Fruit fly (Drosophila melanogaster) whole organism, embryonic: ENCODE results near the gene Cpr67Fa2.

Experiments used
- Abd-B ChIP-seq: fragments of 200-800 bp; sonication (Bioruptor generic); optimal IDR thresholded peaks from 2 replicates; lab custom pipeline; 2018; ENCODE audit warnings: missing biosample characterization, mild to moderate bottlenecking, missing genetic modification characterization, moderate library complexity
- Awh ChIP-seq: fragments of 200-800 bp; sonication (Bioruptor generic); IDR thresholded peaks from 2 replicates; pipeline ENCODE4, ENCODE4 v1.3.6; 2022; ENCODE audit warnings: missing biosample characterization, missing genetic modification characterization
- CG10321 ChIP-seq: fragments of 200-800 bp; sonication (Bioruptor generic); IDR thresholded peaks from 2 replicates; pipeline ENCODE4 v1.3.6; 2022; ENCODE audit warnings: missing biosample characterization, missing genetic modification characterization
- CG11456 ChIP-seq: fragments of 200-800 bp; sonication (Bioruptor generic); IDR thresholded peaks from 3 replicates; pipeline ENCODE4 v1.3.6; 2022; ENCODE audit warnings: missing biosample characterization, missing genetic modification characterization
- CG11695 ChIP-seq: fragments of 200-800 bp; sonication (Bioruptor generic); IDR thresholded peaks from 3 replicates; pipeline ENCODE4 v1.3.6; 2022; ENCODE audit warnings: missing biosample characterization, missing genetic modification characterization
- CG14965 ChIP-seq: fragments of 200-800 bp; sonication (Bioruptor generic); optimal IDR thresholded peaks from 2 replicates; lab custom pipeline; 2016; ENCODE audit warnings: missing biosample characterization, missing genetic modification characterization, borderline replicate concordance
- CG1529 ChIP-seq: fragments of 200-800 bp; sonication (Bioruptor generic); optimal IDR thresholded peaks from 3 replicates; lab custom pipeline; 2018; ENCODE audit warnings: missing biosample characterization, missing genetic modification characterization
- CG15514 ChIP-seq: fragments of 200-800 bp; sonication (Bioruptor generic); optimal IDR thresholded peaks from 3 replicates; lab custom pipeline; 2017; ENCODE audit warnings: missing biosample characterization, missing genetic modification characterization, mild to moderate bottlenecking, moderate library complexity, missing genetic modification reagents
- CG1602 ChIP-seq: fragments of 200-800 bp; sonication (Bioruptor generic); optimal IDR thresholded peaks from 3 replicates; lab custom pipeline; 2016; ENCODE audit warnings: missing biosample characterization, missing genetic modification characterization
- CG17186 ChIP-seq: fragments of 200-800 bp; sonication (Bioruptor generic); optimal IDR thresholded peaks from 3 replicates; lab custom pipeline; 2017; ENCODE audit warnings: missing biosample characterization, missing genetic modification reagents, missing genetic modification characterization
- CG17829 ChIP-seq: fragments of 200-800 bp; optimal IDR thresholded peaks from 2 replicates; lab custom pipeline; 2019; ENCODE audit warnings: missing biosample characterization, mild to moderate bottlenecking, missing genetic modification characterization, moderate library complexity
- CG1792 ChIP-seq: fragments of 200-800 bp; sonication (Bioruptor generic); optimal IDR thresholded peaks from 2 replicates; lab custom pipeline; 2016; ENCODE audit warnings: missing biosample characterization, missing genetic modification characterization
- CG18262 ChIP-seq: fragments of 200-800 bp; optimal IDR thresholded peaks from 3 replicates; lab custom pipeline; 2019; ENCODE audit warnings: missing biosample characterization, mild to moderate bottlenecking, missing genetic modification characterization, moderate library complexity
- CG2678 ChIP-seq: fragments of 200-800 bp; sonication (Bioruptor generic); optimal IDR thresholded peaks from 3 replicates; lab custom pipeline; 2019; ENCODE audit warnings: missing biosample characterization, mild to moderate bottlenecking, missing genetic modification characterization, moderate library complexity
- CG33557 ChIP-seq: fragments of 200-800 bp; sonication (Bioruptor generic); optimal IDR thresholded peaks from 2 replicates; lab custom pipeline; 2019; ENCODE audit warnings: missing biosample characterization, mild to moderate bottlenecking, missing genetic modification characterization, moderate library complexity
- CG3995 ChIP-seq: fragments of 200-800 bp; sonication (Bioruptor generic); optimal IDR thresholded peaks from 3 replicates; lab custom pipeline; 2016; ENCODE audit warnings: missing biosample characterization, missing genetic modification characterization
- CG4854 ChIP-seq: fragments of 200-800 bp; sonication (Bioruptor generic); optimal IDR thresholded peaks from 2 replicates; lab custom pipeline; 2016; ENCODE audit warnings: missing biosample characterization, missing genetic modification characterization, inconsistent platforms
- CG6683 ChIP-seq: fragments of 200-800 bp; sonication (Bioruptor generic); optimal IDR thresholded peaks from 2 replicates; lab custom pipeline; 2017; ENCODE audit warnings: missing biosample characterization, mild to moderate bottlenecking, missing genetic modification characterization, missing genetic modification reagents
- CG7963 ChIP-seq: fragments of 200-800 bp; sonication (Bioruptor generic); IDR thresholded peaks from 3 replicates; pipeline ENCODE4 v1.3.6; 2022; ENCODE audit warnings: missing biosample characterization, missing genetic modification characterization; ENCODE audit not compliant: partially characterized antibody
- CG7987 ChIP-seq: fragments of 200-800 bp; sonication (Bioruptor generic); optimal IDR thresholded peaks from 2 replicates; lab custom pipeline; 2018; ENCODE audit warnings: missing biosample characterization, mild to moderate bottlenecking, missing genetic modification characterization, moderate library complexity
- Camta ChIP-seq: fragments of 200-800 bp; sonication (Bioruptor generic); optimal IDR thresholded peaks from 2 replicates; lab custom pipeline; 2016; ENCODE audit warnings: missing biosample characterization, missing genetic modification characterization
- CkIIα-i1 ChIP-seq: fragments of 200-800 bp; sonication (Bioruptor generic); IDR thresholded peaks from 2 replicates; pipeline ENCODE4 v1.3.6; 2022; ENCODE audit warnings: missing biosample characterization, missing genetic modification characterization
- Hand ChIP-seq: fragments of 200-800 bp; sonication (Bioruptor generic); optimal IDR thresholded peaks from 2 replicates; lab custom pipeline; 2017; ENCODE audit warnings: mild to moderate bottlenecking, missing biosample characterization, missing genetic modification reagents, missing genetic modification characterization
- Hey ChIP-seq: fragments of 200-800 bp; sonication (Bioruptor generic); optimal IDR thresholded peaks from 3 replicates; lab custom pipeline; 2018; ENCODE audit warnings: missing biosample characterization, mild to moderate bottlenecking, missing genetic modification characterization
- HmgZ ChIP-seq: fragments of 200-800 bp; sonication (Bioruptor generic); optimal IDR thresholded peaks from 2 replicates; lab custom pipeline; 2018; ENCODE audit warnings: missing biosample characterization, mild to moderate bottlenecking, missing genetic modification characterization
- Hr78 ChIP-seq, 2 experiments: fragments of 200-800 bp in 1 of 2; fragments of >200 bp in 1 of 2; sonication (Bioruptor generic) in 1 of 2; optimal IDR thresholded peaks; 2 replicates each; lab custom pipeline; 2017 to 2019; ENCODE audit warnings: missing biosample characterization in 2 of 2, missing genetic modification characterization in 2 of 2, mild to moderate bottlenecking in 1 of 2, moderate library complexity in 1 of 2
- Lpt ChIP-seq: fragments of >200 bp; optimal IDR thresholded peaks from 2 replicates; lab custom pipeline; 2018; ENCODE audit warnings: missing biosample characterization, missing genetic modification characterization
- Nf-YA ChIP-seq: fragments of 200-800 bp; sonication (Bioruptor generic); IDR thresholded peaks from 2 replicates; pipeline ENCODE4 v1.3.6; 2022; ENCODE audit warnings: missing biosample characterization, missing genetic modification characterization
- Poxn ChIP-seq: fragments of 200-800 bp; sonication (Bioruptor generic); IDR thresholded peaks from 2 replicates; pipeline ENCODE4 v1.3.6; 2022; ENCODE audit warnings: missing biosample characterization, missing genetic modification characterization
- al ChIP-seq: fragments of 200-800 bp; sonication (Bioruptor generic); IDR thresholded peaks from 2 replicates; pipeline ENCODE4 v1.3.6; 2022; ENCODE audit warnings: missing biosample characterization, missing genetic modification characterization
- cas ChIP-seq: fragments of 200-800 bp; sonication (Bioruptor generic); IDR thresholded peaks from 2 replicates; pipeline ENCODE4 v1.3.6; 2022; ENCODE audit warnings: missing biosample characterization, missing genetic modification characterization
- chinmo ChIP-seq: fragments of 200-800 bp; sonication (Bioruptor generic); IDR thresholded peaks from 4 replicates; pipeline ENCODE4 v1.3.6; 2022; ENCODE audit warnings: missing biosample characterization, missing genetic modification characterization; ENCODE audit not compliant: partially characterized antibody
- crc ChIP-seq: fragments of 200-800 bp; sonication (Bioruptor generic); optimal IDR thresholded peaks from 2 replicates; lab custom pipeline; 2016; ENCODE audit warnings: missing biosample characterization, missing genetic modification characterization
- dm ChIP-seq: fragments of 200-800 bp; sonication (Bioruptor generic); optimal IDR thresholded peaks from 3 replicates; lab custom pipeline; 2016; ENCODE audit warnings: missing biosample characterization, missing genetic modification characterization
- dpn ChIP-seq, 2 experiments: fragments of 200-800 bp; sonication (Bioruptor generic); optimal IDR thresholded peaks; 3 replicates each; lab custom pipeline; 2016; ENCODE audit warnings: missing biosample characterization in 2 of 2, missing genetic modification characterization in 2 of 2
- eve ChIP-seq, 2 experiments: fragments of >200 bp; optimal IDR thresholded peaks; 2 replicates each; lab custom pipeline; 2017; ENCODE audit warnings: missing biosample characterization in 2 of 2, missing genetic modification characterization in 2 of 2
- ewg ChIP-seq: fragments of 200-800 bp; sonication (Bioruptor generic); optimal IDR thresholded peaks from 3 replicates; lab custom pipeline; 2017; ENCODE audit warnings: mild to moderate bottlenecking, missing biosample characterization, missing genetic modification reagents, missing genetic modification characterization
- fd96Cb ChIP-seq: fragments of 200-800 bp; sonication (Bioruptor generic); optimal IDR thresholded peaks from 2 replicates; lab custom pipeline; 2018; ENCODE audit warnings: missing biosample characterization, mild to moderate bottlenecking, missing genetic modification characterization, moderate library complexity
- kah ChIP-seq: fragments of 200-800 bp; sonication (Bioruptor generic); optimal IDR thresholded peaks from 2 replicates; lab custom pipeline; 2018; ENCODE audit warnings: missing biosample characterization, mild to moderate bottlenecking, missing genetic modification characterization
- ken ChIP-seq: fragments of 200-800 bp; sonication (Bioruptor generic); IDR thresholded peaks from 3 replicates; pipeline ENCODE4 v1.3.6; 2022; ENCODE audit warnings: missing biosample characterization, missing genetic modification characterization
- lilli ChIP-seq: fragments of 200-800 bp; sonication (Bioruptor generic); optimal IDR thresholded peaks from 3 replicates; lab custom pipeline; 2016; ENCODE audit warnings: missing biosample characterization, missing genetic modification characterization
- mam ChIP-seq: fragments of 200-800 bp; sonication (Bioruptor generic); optimal IDR thresholded peaks from 3 replicates; lab custom pipeline; 2016; ENCODE audit warnings: missing biosample characterization, missing genetic modification characterization
- oc ChIP-seq: fragments of 200-800 bp; sonication (Bioruptor generic); optimal IDR thresholded peaks from 2 replicates; lab custom pipeline; 2018; ENCODE audit warnings: missing biosample characterization, mild to moderate bottlenecking, missing genetic modification characterization, moderate library complexity
- pb ChIP-seq: fragments of 200-800 bp; sonication (Bioruptor generic); optimal IDR thresholded peaks from 3 replicates; lab custom pipeline; 2016; ENCODE audit warnings: missing biosample characterization, missing genetic modification characterization
- pros ChIP-seq: fragments of 200-800 bp; sonication (Bioruptor generic); optimal IDR thresholded peaks from 3 replicates; lab custom pipeline; 2019; ENCODE audit warnings: missing biosample characterization, mild to moderate bottlenecking, missing genetic modification characterization, moderate library complexity
- shn ChIP-seq: fragments of 200-800 bp; sonication (Bioruptor generic); optimal IDR thresholded peaks from 3 replicates; lab custom pipeline; 2016; ENCODE audit warnings: missing biosample characterization, missing genetic modification characterization
- so ChIP-seq: fragments of 200-800 bp; sonication (Bioruptor generic); IDR thresholded peaks from 3 replicates; pipeline ENCODE4 v1.3.6; 2022; ENCODE audit warnings: missing biosample characterization, missing genetic modification characterization
- tgo ChIP-seq: fragments of 200-800 bp; sonication (Bioruptor generic); IDR thresholded peaks from 3 replicates; pipeline ENCODE4 v1.3.6; 2022; ENCODE audit warnings: missing biosample characterization, missing genetic modification characterization
- tll ChIP-seq, 2 experiments: fragments of 200-800 bp in 1 of 2; fragments of >200 bp in 1 of 2; sonication (Bioruptor generic) in 1 of 2; optimal IDR thresholded peaks; 2 replicates each; lab custom pipeline; 2017 to 2019; ENCODE audit warnings: missing biosample characterization in 2 of 2, missing genetic modification characterization in 2 of 2, mild to moderate bottlenecking in 1 of 2, moderate library complexity in 1 of 2
- zfh1 ChIP-seq: fragments of 200-800 bp; sonication (Bioruptor generic); IDR thresholded peaks from 3 replicates; pipeline ENCODE4 v1.3.6; 2022; ENCODE audit warnings: missing biosample characterization, missing genetic modification characterization

Gene Cpr67Fa2

dm6 chr3L:10860042-10860643 lies 31.4 kb upstream of the Cpr67Fa2 start (continued):
- no peak for TF ChIP-seq Lpt
- TF ChIP-seq kah (GFP tag; lab: Kevin White, UChicago), result peak; percentile 41
- TF ChIP-seq CG7987, result peak; percentile 13
- 0 out of 2 replicates have a peak, but pooled peaks have one; percentile 12 for TF ChIP-seq Nf-YA (GFP tag; lab: Robert Waterston, UW)
- TF ChIP-seq pros, result peak; percentile 62
- TF ChIP-seq Hand (GFP tag; lab: Kevin White, UChicago), result no peak
- TF ChIP-seq Awh (GFP tag; lab: Robert Waterston, UW), result 0 out of 2 replicates have a peak, but pooled peaks have one; percentile 39
- TF ChIP-seq CG1529 (GFP tag; lab: Kevin White, UChicago), result no peak
- peak; percentile 70; the same call in 1 of the 4 replicates for TF ChIP-seq chinmo
- no peak for TF ChIP-seq CG3995 (GFP tag; lab: Kevin White, UChicago)
- TF ChIP-seq CG6683 (GFP tag; lab: Kevin White, UChicago), result no peak
- TF ChIP-seq CG17186, result no peak
- TF ChIP-seq al (GFP tag; lab: Robert Waterston, UW), result no peak
- no peak for TF ChIP-seq CG10321 (GFP tag; lab: Robert Waterston, UW)
- TF ChIP-seq eve (GFP tag; optimal IDR thresholded peaks at IDR 0.05; lab: Kevin White, UChicago), result no peak
- no peak for TF ChIP-seq CG14965 (GFP tag; lab: Kevin White, UChicago)
- no peak for TF ChIP-seq lilli (GFP tag; lab: Kevin White, UChicago)
- no peak for TF ChIP-seq CkIIα-i1 (GFP tag; lab: Robert Waterston, UW)
- TF ChIP-seq Abd-B (GFP tag; lab: Kevin White, UChicago), result no peak
- no peak for TF ChIP-seq mam
- no peak for TF ChIP-seq Poxn (GFP tag; lab: Robert Waterston, UW)
- no peak for TF ChIP-seq HmgZ (tag; lab: Kevin White, UChicago)
- TF ChIP-seq ken (GFP tag; lab: Robert Waterston, UW), result no peak
- peak in 1 of 2 experiments; percentile 30 for TF ChIP-seq Hr78 (GFP tag; optimal IDR thresholded peaks at IDR 0.05; lab: Kevin White, UChicago)
- TF ChIP-seq Camta (GFP tag; lab: Kevin White, UChicago), result no peak
- TF ChIP-seq CG33557, result peak; percentile 5
- peak; percentile 7 for TF ChIP-seq CG2678 (tag; lab: Kevin White, UChicago)
- peak; percentile 31 for TF ChIP-seq CG18262 (tag; lab: Kevin White, UChicago)
- no peak for TF ChIP-seq CG4854 (GFP tag; lab: Kevin White, UChicago)
- TF ChIP-seq tgo (GFP tag; lab: Robert Waterston, UW), result 0 out of 3 replicates have a peak, but pooled peaks have one; percentile 33
- no peak for TF ChIP-seq CG11456 (GFP tag; lab: Robert Waterston, UW)
- TF ChIP-seq fd96Cb, result no peak
- TF ChIP-seq ewg (GFP tag; lab: Kevin White, UChicago), result no peak
- no peak for TF ChIP-seq dpn (GFP tag; optimal IDR thresholded peaks at IDR 0.05; lab: Kevin White, UChicago)
- 0 out of 3 replicates have a peak, but pooled peaks have one; percentile 31 for TF ChIP-seq so (GFP tag; lab: Robert Waterston, UW)
- TF ChIP-seq cas, result no peak
- TF ChIP-seq CG1792, result no peak
- TF ChIP-seq zfh1, result 0 out of 3 replicates have a peak, but pooled peaks have one; percentile 27
- no peak for TF ChIP-seq Hey (tag; lab: Kevin White, UChicago)
- TF ChIP-seq oc (tag; lab: Kevin White, UChicago), result no peak
- peak in 1 of 2 experiments; percentile 5 for TF ChIP-seq tll (GFP tag; optimal IDR thresholded peaks at IDR 0.05; lab: Kevin White, UChicago)
- TF ChIP-seq dm (GFP tag; lab: Kevin White, UChicago), result no peak
- peak; percentile 8 for TF ChIP-seq shn (GFP tag; lab: Kevin White, UChicago)
- no peak for TF ChIP-seq crc (GFP tag; lab: Kevin White, UChicago)
- peak; percentile 12 for TF ChIP-seq CG15514
- TF ChIP-seq pb, result no peak
- TF ChIP-seq CG11695, result no peak
- no peak for TF ChIP-seq CG7963
- peak; percentile 36 for TF ChIP-seq CG17829 (tag; lab: Kevin White, UChicago)
- no peak for TF ChIP-seq CG1602 (GFP tag; lab: Kevin White, UChicago)
